ENCODE assay signal across 1 fruit fly cellular context in genomic region chr2L:9598390-9598789, dm6.
A peak's percentile ranks its signal among the peaks of the same experiment; 100 is the strongest.
TF ChIP-seq lines count a peak whose summit lies in the region.

No protein-coding gene starts in this region.

TF ChIP-seq in whole organism, embryonic, 481 proteins besides CTCF, POLR2A, EP300 and RAD21 (continued from another document and continues in another):
- TF ChIP-seq CG16813 (GFP tag; IDR thresholded peaks at IDR 0.05; lab: Robert Waterston, UW; ENCODE audit: partially characterized antibody): no peak
- TF ChIP-seq Atf-2 (GFP tag; optimal IDR thresholded peaks at IDR 0.05; lab: Kevin White, UChicago): no peak
- TF ChIP-seq mld (GFP tag; IDR thresholded peaks at IDR 0.05; lab: Robert Waterston, UW; ENCODE audit: partially characterized antibody): no peak
- TF ChIP-seq CG13624 (GFP tag; optimal IDR thresholded peaks at IDR 0.05; lab: Kevin White, UChicago): no peak
- no peak for TF ChIP-seq zen2 (GFP tag; IDR thresholded peaks at IDR 0.05; lab: Robert Waterston, UW; ENCODE audit: partially characterized antibody)
- TF ChIP-seq crc (GFP tag; optimal IDR thresholded peaks at IDR 0.05; lab: Kevin White, UChicago): no peak
- peak; percentile 77 for TF ChIP-seq Rx (GFP tag; IDR thresholded peaks at IDR 0.05; lab: Robert Waterston, UW)
- no peak for TF ChIP-seq cg (GFP tag; optimal IDR thresholded peaks at IDR 0.05; lab: Kevin White, UChicago)
- TF ChIP-seq HLH3B (GFP tag; IDR thresholded peaks at IDR 0.05; lab: Robert Waterston, UW): peak; percentile 75
- TF ChIP-seq Xrp1 (GFP tag; IDR thresholded peaks at IDR 0.05; lab: Robert Waterston, UW): peak; percentile 94
- TF ChIP-seq CG13424 (tag; optimal IDR thresholded peaks at IDR 0.05; lab: Kevin White, UChicago): peak; percentile 61
- no peak for TF ChIP-seq Dbx (GFP tag; IDR thresholded peaks at IDR 0.05; lab: Robert Waterston, UW)
- no peak for TF ChIP-seq CG1647 (GFP tag; optimal IDR thresholded peaks at IDR 0.05; lab: Kevin White, UChicago)
- no peak for TF ChIP-seq TFAM (GFP tag; optimal IDR thresholded peaks at IDR 0.05; lab: Kevin White, UChicago)
- no peak for TF ChIP-seq Bgb (GFP tag; IDR thresholded peaks at IDR 0.05; lab: Robert Waterston, UW; ENCODE audit: partially characterized antibody)
- no peak for TF ChIP-seq Hey (tag; optimal IDR thresholded peaks at IDR 0.05; lab: Kevin White, UChicago)
- no peak for TF ChIP-seq CG11398 (GFP tag; optimal IDR thresholded peaks at IDR 0.05; lab: Kevin White, UChicago)
- TF ChIP-seq dmrt99B (tag; optimal IDR thresholded peaks at IDR 0.05; lab: Kevin White, UChicago): peak; percentile 66
- TF ChIP-seq tin (GFP tag; optimal IDR thresholded peaks at IDR 0.05; lab: Kevin White, UChicago): peak; percentile 60
- TF ChIP-seq gem (tag; optimal IDR thresholded peaks at IDR 0.05; lab: Kevin White, UChicago): peak; percentile 76
- TF ChIP-seq CG13287 (GFP tag; IDR thresholded peaks at IDR 0.05; lab: Robert Waterston, UW; ENCODE audit: partially characterized antibody): no peak
- TF ChIP-seq Sry-δ (GFP tag; optimal IDR thresholded peaks at IDR 0.05; lab: Kevin White, UChicago): no peak
- peak; percentile 74; the same call in 1 of the 2 replicates for TF ChIP-seq ranshi (GFP tag; IDR thresholded peaks at IDR 0.05; lab: Robert Waterston, UW)
- TF ChIP-seq croc (GFP tag; conservative IDR thresholded peaks at IDR 0.05; lab: Robert Waterston, UW): peak; percentile 83
- no peak for TF ChIP-seq bigmax (GFP tag; optimal IDR thresholded peaks at IDR 0.05; lab: Kevin White, UChicago)
- TF ChIP-seq CG8359 (GFP tag; optimal IDR thresholded peaks at IDR 0.05; lab: Kevin White, UChicago; ENCODE audit: borderline replicate concordance): peak; percentile 49
- peak; percentile 53 for TF ChIP-seq Deaf1 (tag; optimal IDR thresholded peaks at IDR 0.05; lab: Kevin White, UChicago)
- TF ChIP-seq dati (GFP tag; IDR thresholded peaks at IDR 0.05; lab: Robert Waterston, UW): 0 out of 2 replicates have a peak, but pooled peaks have one; percentile 35
- no peak for TF ChIP-seq chn (GFP tag; optimal IDR thresholded peaks at IDR 0.05; lab: Kevin White, UChicago)
- no peak for TF ChIP-seq Tbp (GFP tag; optimal IDR thresholded peaks at IDR 0.05; lab: Kevin White, UChicago)
- peak; percentile 43; the same call in 1 of the 2 replicates for TF ChIP-seq crol (GFP tag; IDR thresholded peaks at IDR 0.05; lab: Robert Waterston, UW)
- TF ChIP-seq Mrtf (GFP tag; IDR thresholded peaks at IDR 0.05; lab: Robert Waterston, UW): no peak; the same call in 2 of the 3 replicates
- TF ChIP-seq C15 (GFP tag; IDR thresholded peaks at IDR 0.05; lab: Robert Waterston, UW): no peak
- peak in 1 of 2 experiments; percentile 49 for TF ChIP-seq chif (GFP tag; optimal IDR thresholded peaks at IDR 0.05; lab: Kevin White, UChicago)
- TF ChIP-seq hbn (GFP tag; IDR thresholded peaks at IDR 0.05; lab: Robert Waterston, UW; ENCODE audit: partially characterized antibody): no peak
- no peak for TF ChIP-seq CG12299 (tag; optimal IDR thresholded peaks at IDR 0.05; lab: Kevin White, UChicago)
- TF ChIP-seq pita (GFP tag; optimal IDR thresholded peaks at IDR 0.05; lab: Kevin White, UChicago): no peak
- TF ChIP-seq bcd (GFP tag; optimal IDR thresholded peaks at IDR 0.05; lab: Kevin White, UChicago): peak; percentile 53
- no peak for TF ChIP-seq CG30020 (tag; optimal IDR thresholded peaks at IDR 0.05; lab: Kevin White, UChicago)
- peak; percentile 86 for TF ChIP-seq CG15696 (tag; optimal IDR thresholded peaks at IDR 0.05; lab: Kevin White, UChicago)
- peak; percentile 92 for TF ChIP-seq sens (GFP tag; lab: Kevin White, UChicago)
- no peak for TF ChIP-seq Hmx (GFP tag; optimal IDR thresholded peaks at IDR 0.05; lab: Kevin White, UChicago)
- TF ChIP-seq unc-4 (GFP tag; IDR thresholded peaks at IDR 0.05; lab: Robert Waterston, UW; ENCODE audit: partially characterized antibody): no peak
- peak; percentile 62 for TF ChIP-seq org-1 (GFP tag; optimal IDR thresholded peaks at IDR 0.05; lab: Kevin White, UChicago)
- no peak for TF ChIP-seq CG12744 (GFP tag; optimal IDR thresholded peaks at IDR 0.05; lab: Kevin White, UChicago)
- peak; percentile 81 for TF ChIP-seq CG32772 (GFP tag; IDR thresholded peaks at IDR 0.05; lab: Robert Waterston, UW)
- no peak for TF ChIP-seq Ets97D (GFP tag; optimal IDR thresholded peaks at IDR 0.05; lab: Kevin White, UChicago)
- no peak for TF ChIP-seq CG3163 (GFP tag; optimal IDR thresholded peaks at IDR 0.05; lab: Kevin White, UChicago)
- TF ChIP-seq CG17829 (tag; optimal IDR thresholded peaks at IDR 0.05; lab: Kevin White, UChicago): peak; percentile 84
- TF ChIP-seq CG3407 (GFP tag; optimal IDR thresholded peaks at IDR 0.05; lab: Kevin White, UChicago): peak; percentile 57
- no peak for TF ChIP-seq corto (GFP tag; optimal IDR thresholded peaks at IDR 0.05; lab: Kevin White, UChicago)
- no peak for TF ChIP-seq Taf1 (GFP tag; IDR thresholded peaks at IDR 0.05; lab: Robert Waterston, UW)
- TF ChIP-seq Nf-YA (GFP tag; IDR thresholded peaks at IDR 0.05; lab: Robert Waterston, UW): peak; percentile 35; the same call in 1 of the 2 replicates
- TF ChIP-seq CG9609 (GFP tag; optimal IDR thresholded peaks at IDR 0.05; lab: Kevin White, UChicago): no peak
- TF ChIP-seq CG18599 (GFP tag; optimal IDR thresholded peaks at IDR 0.05; lab: Kevin White, UChicago): peak; percentile 43
- no peak for TF ChIP-seq usp (GFP tag; optimal IDR thresholded peaks at IDR 0.05; lab: Kevin White, UChicago)
- TF ChIP-seq sna (GFP tag; IDR thresholded peaks at IDR 0.05; lab: Robert Waterston, UW; ENCODE audit: partially characterized antibody): no peak
- TF ChIP-seq scrt (GFP tag; optimal IDR thresholded peaks at IDR 0.05; lab: Kevin White, UChicago): peak; percentile 2
- no peak for TF ChIP-seq NFAT (GFP tag; IDR thresholded peaks at IDR 0.05; lab: Robert Waterston, UW)
- peak; percentile 61; the same call in 1 of the 2 replicates for TF ChIP-seq esg (GFP tag; conservative IDR thresholded peaks at IDR 0.05; lab: Robert Waterston, UW)
- no peak for TF ChIP-seq CG6765 (GFP tag; optimal IDR thresholded peaks at IDR 0.05; lab: Kevin White, UChicago)
- no peak for TF ChIP-seq chinmo (GFP tag; IDR thresholded peaks at IDR 0.05; lab: Robert Waterston, UW; ENCODE audit: partially characterized antibody)
- no peak for TF ChIP-seq Scr (GFP tag; IDR thresholded peaks at IDR 0.05; lab: Robert Waterston, UW; ENCODE audit: partially characterized antibody)
- no peak for TF ChIP-seq Poxn (GFP tag; IDR thresholded peaks at IDR 0.05; lab: Robert Waterston, UW)
- peak; percentile 95 for TF ChIP-seq ara (GFP tag; IDR thresholded peaks at IDR 0.05; lab: Robert Waterston, UW)
- TF ChIP-seq CG6683 (GFP tag; optimal IDR thresholded peaks at IDR 0.05; lab: Kevin White, UChicago): no peak
- no peak for TF ChIP-seq HLHmδ (GFP tag; optimal IDR thresholded peaks at IDR 0.05; lab: Kevin White, UChicago)
- peak; percentile 69 for TF ChIP-seq trem (tag; optimal IDR thresholded peaks at IDR 0.05; lab: Kevin White, UChicago)
- no peak for TF ChIP-seq CG13894 (tag; optimal IDR thresholded peaks at IDR 0.05; lab: Kevin White, UChicago)
- no peak for TF ChIP-seq rib (GFP tag; IDR thresholded peaks at IDR 0.05; lab: Robert Waterston, UW)
- TF ChIP-seq CG15073 (GFP tag; optimal IDR thresholded peaks at IDR 0.05; lab: Kevin White, UChicago): no peak
- TF ChIP-seq CG32767 (GFP tag; IDR thresholded peaks at IDR 0.05; lab: Robert Waterston, UW): peak; percentile 83
- TF ChIP-seq lola (GFP tag; optimal IDR thresholded peaks at IDR 0.05; lab: Kevin White, UChicago): peak in 1 of 3 experiments; percentile 81
- no peak for TF ChIP-seq CG13123 (GFP tag; optimal IDR thresholded peaks at IDR 0.05; lab: Kevin White, UChicago)
- peak; percentile 68 for TF ChIP-seq CG10366 (GFP tag; IDR thresholded peaks at IDR 0.05; lab: Robert Waterston, UW)
- peak; percentile 75; the same call in 2 of the 3 replicates for TF ChIP-seq CG34422 (GFP tag; IDR thresholded peaks at IDR 0.05; lab: Robert Waterston, UW)
- TF ChIP-seq ase (GFP tag; IDR thresholded peaks at IDR 0.05; lab: Robert Waterston, UW): no peak; the same call in 2 of the 3 replicates
- peak; percentile 72; the same call in 1 of the 2 replicates for TF ChIP-seq peb (GFP tag; IDR thresholded peaks at IDR 0.05; lab: Robert Waterston, UW)
- no peak for TF ChIP-seq ato (GFP tag; IDR thresholded peaks at IDR 0.05; lab: Robert Waterston, UW; ENCODE audit: partially characterized antibody)
- TF ChIP-seq NK7.1 (GFP tag; optimal IDR thresholded peaks at IDR 0.05; lab: Kevin White, UChicago): no peak
- no peak for TF ChIP-seq amos (GFP tag; IDR thresholded peaks at IDR 0.05; lab: Robert Waterston, UW; ENCODE audit: partially characterized antibody)
- TF ChIP-seq CG8281 (tag; optimal IDR thresholded peaks at IDR 0.05; lab: Kevin White, UChicago): no peak
- peak in 1 of 2 experiments; percentile 1 for TF ChIP-seq Pdp1 (GFP tag; optimal IDR thresholded peaks at IDR 0.05; lab: Kevin White, UChicago)
- peak; percentile 37 for TF ChIP-seq fd64A (GFP tag; optimal IDR thresholded peaks at IDR 0.05; lab: Kevin White, UChicago)
- no peak for TF ChIP-seq Bteb2 (GFP tag; optimal IDR thresholded peaks at IDR 0.05; lab: Kevin White, UChicago)
- peak; percentile 63; the same call in 2 of the 3 replicates for TF ChIP-seq CG17361 (GFP tag; IDR thresholded peaks at IDR 0.05; lab: Robert Waterston, UW)
- no peak for TF ChIP-seq CG10565 (GFP tag; optimal IDR thresholded peaks at IDR 0.05; lab: Kevin White, UChicago)
- TF ChIP-seq CG6813 (GFP tag; optimal IDR thresholded peaks at IDR 0.05; lab: Kevin White, UChicago): peak; percentile 37
- no peak for TF ChIP-seq CG4328 (GFP tag; optimal IDR thresholded peaks at IDR 0.05; lab: Kevin White, UChicago)
- peak; percentile 51; the same call in 1 of the 2 replicates for TF ChIP-seq CG1024 (GFP tag; IDR thresholded peaks at IDR 0.05; lab: Robert Waterston, UW)
- 0 out of 3 replicates have a peak, but pooled peaks have one; percentile 39 for TF ChIP-seq CG6175 (GFP tag; IDR thresholded peaks at IDR 0.05; lab: Robert Waterston, UW)
- TF ChIP-seq disco-r (GFP tag; optimal IDR thresholded peaks at IDR 0.05; lab: Kevin White, UChicago): no peak
- no peak for TF ChIP-seq insv (GFP tag; optimal IDR thresholded peaks at IDR 0.05; lab: Kevin White, UChicago)
- TF ChIP-seq CG2202 (tag; optimal IDR thresholded peaks at IDR 0.05; lab: Kevin White, UChicago): peak; percentile 73
- peak; percentile 70 for TF ChIP-seq CG7556 (GFP tag; optimal IDR thresholded peaks at IDR 0.05; lab: Kevin White, UChicago)
- TF ChIP-seq Nf-YC (tag; optimal IDR thresholded peaks at IDR 0.05; lab: Kevin White, UChicago): no peak
- TF ChIP-seq slbo (GFP tag; IDR thresholded peaks at IDR 0.05; lab: Robert Waterston, UW): peak; percentile 44; the same call in 1 of the 2 replicates
- TF ChIP-seq Neu2 (GFP tag; optimal IDR thresholded peaks at IDR 0.05; lab: Kevin White, UChicago; ENCODE audit: borderline replicate concordance): no peak
- peak in 1 of 2 experiments; percentile 76 for TF ChIP-seq bsh (GFP tag; optimal IDR thresholded peaks at IDR 0.05; lab: Kevin White, UChicago)
- TF ChIP-seq CG2120 (GFP tag; optimal IDR thresholded peaks at IDR 0.05; lab: Kevin White, UChicago): no peak
- no peak for TF ChIP-seq lilli (GFP tag; optimal IDR thresholded peaks at IDR 0.05; lab: Kevin White, UChicago)
- peak; percentile 67 for TF ChIP-seq stc (GFP tag; IDR thresholded peaks at IDR 0.05; lab: Robert Waterston, UW)
- TF ChIP-seq Ada2b (GFP tag; IDR thresholded peaks at IDR 0.05; lab: Robert Waterston, UW): peak; percentile 36; the same call in 1 of the 2 replicates
- TF ChIP-seq sens-2 (GFP tag; IDR thresholded peaks at IDR 0.05; lab: Robert Waterston, UW): peak; percentile 84
- no peak for TF ChIP-seq Dek (tag; optimal IDR thresholded peaks at IDR 0.05; lab: Kevin White, UChicago)
- peak; percentile 71 for TF ChIP-seq CG12391 (tag; optimal IDR thresholded peaks at IDR 0.05; lab: Kevin White, UChicago)
- no peak for TF ChIP-seq CG7745 (tag; optimal IDR thresholded peaks at IDR 0.05; lab: Kevin White, UChicago)
- TF ChIP-seq CG5245 (GFP tag; optimal IDR thresholded peaks at IDR 0.05; lab: Kevin White, UChicago): peak; percentile 55
- TF ChIP-seq fd3F (GFP tag; optimal IDR thresholded peaks at IDR 0.05; lab: Kevin White, UChicago): no peak
- TF ChIP-seq H2.0 (GFP tag; IDR thresholded peaks at IDR 0.05; lab: Robert Waterston, UW): peak; percentile 75
- no peak for TF ChIP-seq zfh2 (GFP tag; optimal IDR thresholded peaks at IDR 0.05; lab: Kevin White, UChicago)
- TF ChIP-seq CG3726 (GFP tag; IDR thresholded peaks at IDR 0.05; lab: Robert Waterston, UW): 0 out of 3 replicates have a peak, but pooled peaks have one; percentile 57
- no peak for TF ChIP-seq Dp (GFP tag; optimal IDR thresholded peaks at IDR 0.05; lab: Kevin White, UChicago)
- TF ChIP-seq cas (GFP tag; IDR thresholded peaks at IDR 0.05; lab: Robert Waterston, UW): no peak
- no peak for TF ChIP-seq HmgD (GFP tag; optimal IDR thresholded peaks at IDR 0.05; lab: Kevin White, UChicago)
- TF ChIP-seq Awh (GFP tag; IDR thresholded peaks at IDR 0.05; lab: Robert Waterston, UW): peak; percentile 67
- TF ChIP-seq Myb (GFP tag; optimal IDR thresholded peaks at IDR 0.05; lab: Kevin White, UChicago): no peak
- TF ChIP-seq CG30403 (GFP tag; optimal IDR thresholded peaks at IDR 0.05; lab: Kevin White, UChicago): peak; percentile 58
- TF ChIP-seq GATAe (GFP tag; conservative IDR thresholded peaks at IDR 0.05; lab: Robert Waterston, UW): no peak
- peak; percentile 12 for TF ChIP-seq oc (tag; optimal IDR thresholded peaks at IDR 0.05; lab: Kevin White, UChicago)
- no peak for TF ChIP-seq CG5180 (GFP tag; optimal IDR thresholded peaks at IDR 0.05; lab: Kevin White, UChicago)
- TF ChIP-seq CG14667 (GFP tag; IDR thresholded peaks at IDR 0.05; lab: Robert Waterston, UW): peak; percentile 80
- peak; percentile 43 for TF ChIP-seq ap (GFP tag; IDR thresholded peaks at IDR 0.05; lab: Robert Waterston, UW)
- peak; percentile 0 for TF ChIP-seq tio (GFP tag; optimal IDR thresholded peaks at IDR 0.05; lab: Kevin White, UChicago)
- peak in 1 of 2 experiments; percentile 15 for TF ChIP-seq Hr78 (GFP tag; optimal IDR thresholded peaks at IDR 0.05; lab: Kevin White, UChicago)
- peak; percentile 9 for TF ChIP-seq cwo (GFP tag; optimal IDR thresholded peaks at IDR 0.05; lab: Kevin White, UChicago)
- TF ChIP-seq Vsx1 (GFP tag; optimal IDR thresholded peaks at IDR 0.05; lab: Kevin White, UChicago): peak; percentile 29
- TF ChIP-seq CG18764 (GFP tag; optimal IDR thresholded peaks at IDR 0.05; lab: Kevin White, UChicago): peak; percentile 31
- TF ChIP-seq CG7963 (GFP tag; IDR thresholded peaks at IDR 0.05; lab: Robert Waterston, UW; ENCODE audit: partially characterized antibody): no peak
- no peak for TF ChIP-seq CG33213 (GFP tag; optimal IDR thresholded peaks at IDR 0.05; lab: Kevin White, UChicago)
